Worm (Caenorhabditis elegans): ENCODE measurements around the gene T14B4.9.

DNA sequence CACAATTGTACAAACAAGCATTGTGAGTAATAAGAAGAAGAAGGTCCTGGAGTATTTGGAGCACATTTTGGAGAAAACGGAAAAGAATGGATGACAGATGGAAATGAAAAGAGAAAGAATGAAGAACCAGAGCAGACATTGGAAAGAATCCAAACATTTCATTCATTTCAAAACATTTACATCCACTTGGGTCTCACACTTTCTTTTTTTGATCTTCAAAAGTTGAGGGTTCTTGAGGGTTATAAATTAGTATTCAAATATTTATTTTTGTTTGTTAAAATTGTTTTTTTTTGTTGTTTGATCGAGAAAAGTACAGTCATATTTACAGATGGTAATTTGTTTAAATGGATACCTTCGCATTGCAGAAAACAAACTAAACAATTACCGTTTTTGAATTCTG lies at the start of gene T14B4.9:
- TF ChIP-seq nhr-12 (tag; optimal IDR thresholded peaks at IDR 0.05) (no peak), flh-1 (GFP tag; optimal IDR thresholded peaks at IDR 0.05) (no peak)

Data from whole organism, mixed stage, embryonic.